Fruit fly (Drosophila melanogaster): ENCODE measurements around the gene ND-SGDH.

ND-SGDH gene

DNA sequence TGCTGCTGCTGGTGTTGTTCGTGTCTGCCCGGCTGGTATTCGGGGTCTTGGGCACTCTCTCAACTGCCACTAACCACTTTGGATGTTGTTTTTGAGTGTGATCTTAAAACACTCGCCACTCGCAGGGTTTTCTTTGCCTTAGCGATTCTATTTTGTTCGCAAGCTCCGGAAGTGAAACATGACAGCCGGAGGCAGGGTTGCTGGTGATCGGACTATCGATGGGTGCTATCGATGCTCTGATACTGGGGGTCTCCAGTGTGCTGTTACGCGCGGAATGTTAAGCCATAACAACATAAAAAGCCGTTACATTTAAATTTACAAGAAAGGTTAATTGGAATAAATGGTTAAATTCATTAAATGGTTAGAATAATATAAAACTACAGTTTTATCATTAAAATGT, 13.4 kb downstream of the ND-SGDH start, which contains the start of gene yps (continued):
- TF ChIP-seq CG1621 (tag; optimal IDR thresholded peaks at IDR 0.05) = peak; percentile 89
- no peak for TF ChIP-seq Gug (GFP tag; IDR thresholded peaks at IDR 0.05)
- TF ChIP-seq dac (GFP tag; optimal IDR thresholded peaks at IDR 0.05) = peak; percentile 74
- TF ChIP-seq CG11762 (GFP tag; optimal IDR thresholded peaks at IDR 0.05; ENCODE audit: insufficient read depth) = peak; percentile 49
- TF ChIP-seq esn (GFP tag; optimal IDR thresholded peaks at IDR 0.05) = peak; percentile 94
- TF ChIP-seq Sox14 (GFP tag; optimal IDR thresholded peaks at IDR 0.05) = peak; percentile 67
- TF ChIP-seq CG10631 (GFP tag; optimal IDR thresholded peaks at IDR 0.05) = peak; percentile 54
- peak; percentile 85 for TF ChIP-seq CG6792 (GFP tag; optimal IDR thresholded peaks at IDR 0.05)
- TF ChIP-seq CG8119 (GFP tag; IDR thresholded peaks at IDR 0.05) = peak; percentile 26; the same call in 1 of the 3 replicates
- peak; percentile 46 for TF ChIP-seq CG15336 (GFP tag; IDR thresholded peaks at IDR 0.05)
- TF ChIP-seq CG34406 (GFP tag; optimal IDR thresholded peaks at IDR 0.05) = peak; percentile 86
- TF ChIP-seq CG6276 (GFP tag; optimal IDR thresholded peaks at IDR 0.05) = no peak
- peak; percentile 75 to 91 for TF ChIP-seq ss (GFP tag; optimal IDR thresholded peaks at IDR 0.05)
- TF ChIP-seq Hr39 (GFP tag; optimal IDR thresholded peaks at IDR 0.05) = peak; percentile 74
- peak; percentile 91 for TF ChIP-seq Met (GFP tag; optimal IDR thresholded peaks at IDR 0.05)
- TF ChIP-seq CG8319 (GFP tag; optimal IDR thresholded peaks at IDR 0.05) = peak; percentile 93
- peak; percentile 4 for TF ChIP-seq Lpt (GFP tag; optimal IDR thresholded peaks at IDR 0.05)
- peak; percentile 61 for TF ChIP-seq Ets21C (GFP tag; optimal IDR thresholded peaks at IDR 0.05)
- peak; percentile 55; the same call in 1 of the 2 replicates for TF ChIP-seq CG11294 (GFP tag; IDR thresholded peaks at IDR 0.05)
- peak; percentile 86 for TF ChIP-seq fkh (GFP tag; optimal IDR thresholded peaks at IDR 0.05)
- TF ChIP-seq CG3032 (tag; optimal IDR thresholded peaks at IDR 0.05) = peak; percentile 70
- TF ChIP-seq lz (GFP tag; optimal IDR thresholded peaks at IDR 0.05) = peak; percentile 90
- no peak for TF ChIP-seq CG32006 (GFP tag; optimal IDR thresholded peaks at IDR 0.05)
- peak; percentile 50 for TF ChIP-seq Ets96B (tag; optimal IDR thresholded peaks at IDR 0.05)

DNA sequence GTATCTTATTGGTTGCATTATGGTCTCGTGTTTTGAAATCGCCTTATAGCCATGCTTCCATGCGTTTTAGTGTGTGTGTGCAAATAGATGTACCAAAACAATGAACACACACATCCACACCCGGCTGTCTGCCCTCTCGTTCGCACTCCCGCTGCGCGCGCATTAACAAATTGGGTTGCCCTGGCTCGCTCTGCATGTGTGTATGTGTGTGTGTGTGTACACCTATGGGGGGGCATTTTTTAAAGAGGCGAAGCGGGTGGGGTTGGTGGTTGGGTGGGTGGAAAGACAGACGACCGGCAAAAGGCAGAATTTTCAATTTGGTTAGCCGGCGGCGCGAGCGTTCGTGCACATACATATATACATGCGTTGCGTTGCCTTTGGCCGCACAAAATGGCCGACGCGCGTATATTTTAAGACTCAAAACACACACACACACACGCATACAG, 14.2 kb downstream of the ND-SGDH start:
- no peak for TF ChIP-seq fd59A (GFP tag; optimal IDR thresholded peaks at IDR 0.05)
- no peak for TF ChIP-seq CG6792 (GFP tag; optimal IDR thresholded peaks at IDR 0.05)
- TF ChIP-seq CG3919 (GFP tag; optimal IDR thresholded peaks at IDR 0.05) = peak; percentile 21
- no peak for TF ChIP-seq acj6 (GFP tag; optimal IDR thresholded peaks at IDR 0.05)
- no peak for TF ChIP-seq eg (GFP tag; IDR thresholded peaks at IDR 0.05)
- TF ChIP-seq Ets96B (tag; optimal IDR thresholded peaks at IDR 0.05) = no peak
- TF ChIP-seq OdsH (GFP tag; optimal IDR thresholded peaks at IDR 0.05) = no peak
- TF ChIP-seq cyc (GFP tag; optimal IDR thresholded peaks at IDR 0.05) = no peak
- TF ChIP-seq CG6163 (GFP tag; IDR thresholded peaks at IDR 0.05) = peak; percentile 53; the same call in 2 of the 3 replicates
- TF ChIP-seq Gug (GFP tag; IDR thresholded peaks at IDR 0.05) = no peak
- TF ChIP-seq dac (GFP tag; optimal IDR thresholded peaks at IDR 0.05) = no peak
- TF ChIP-seq CG15336 (GFP tag; IDR thresholded peaks at IDR 0.05) = peak; percentile 54; the same call in 1 of the 2 replicates
- TF ChIP-seq CG1621 (tag; optimal IDR thresholded peaks at IDR 0.05) = peak; percentile 29
- peak; percentile 62 to 64 for TF ChIP-seq ss (GFP tag; optimal IDR thresholded peaks at IDR 0.05)
- TF ChIP-seq CG8119 (GFP tag; IDR thresholded peaks at IDR 0.05) = 0 out of 3 replicates have a peak, but pooled peaks have one; percentile 43
- no peak for TF ChIP-seq CG11294 (GFP tag; IDR thresholded peaks at IDR 0.05)
- no peak for TF ChIP-seq Smox (GFP tag; optimal IDR thresholded peaks at IDR 0.05)
- peak; percentile 37 for TF ChIP-seq dsx (GFP tag; optimal IDR thresholded peaks at IDR 0.05; ENCODE audit: poor library complexity, severe bottlenecking)
- no peak for TF ChIP-seq spab (GFP tag; optimal IDR thresholded peaks at IDR 0.05)
- peak; percentile 51 for TF ChIP-seq Sox14 (GFP tag; optimal IDR thresholded peaks at IDR 0.05)
- no peak for TF ChIP-seq CG4318 (GFP tag; optimal IDR thresholded peaks at IDR 0.05)
- no peak for TF ChIP-seq CG7368 (GFP tag; optimal IDR thresholded peaks at IDR 0.05)
- no peak for TF ChIP-seq CG6276 (GFP tag; optimal IDR thresholded peaks at IDR 0.05)
- no peak for TF ChIP-seq topi (GFP tag; optimal IDR thresholded peaks at IDR 0.05)
- no peak for TF ChIP-seq Hr39 (GFP tag; optimal IDR thresholded peaks at IDR 0.05)
- TF ChIP-seq lz (GFP tag; optimal IDR thresholded peaks at IDR 0.05) = no peak
- TF ChIP-seq CG6808 (GFP tag; optimal IDR thresholded peaks at IDR 0.05) = peak; percentile 48
- no peak for TF ChIP-seq Sox15 (GFP tag; optimal IDR thresholded peaks at IDR 0.05)
- no peak for TF ChIP-seq CG11762 (GFP tag; optimal IDR thresholded peaks at IDR 0.05; ENCODE audit: insufficient read depth)
- peak; percentile 3 for TF ChIP-seq vri (GFP tag; optimal IDR thresholded peaks at IDR 0.05)
- no peak for TF ChIP-seq CG10631 (GFP tag; optimal IDR thresholded peaks at IDR 0.05)
- no peak for TF ChIP-seq fd85E (GFP tag; optimal IDR thresholded peaks at IDR 0.05)
- peak; percentile 60 for TF ChIP-seq svp (GFP tag)
- no peak for TF ChIP-seq CG32006 (GFP tag; optimal IDR thresholded peaks at IDR 0.05)
- TF ChIP-seq CG6854 (GFP tag; optimal IDR thresholded peaks at IDR 0.05) = peak; percentile 58
- TF ChIP-seq pdm3 (GFP tag; optimal IDR thresholded peaks at IDR 0.05) = no peak
- TF ChIP-seq CG16779 (tag; optimal IDR thresholded peaks at IDR 0.05) = peak; percentile 54
- TF ChIP-seq Eip93F (GFP tag; optimal IDR thresholded peaks at IDR 0.05) = peak; percentile 38
- no peak for TF ChIP-seq CG9139 (GFP tag; optimal IDR thresholded peaks at IDR 0.05)

Measured in whole organism, prepupa.